Worm (Caenorhabditis elegans): Measurements from ENCODE around the gene F09E10.1.

F09E10.1 gene

ce11 chrX:1524559-1524958 is 22.0 kb downstream of the F09E10.1 start (continued):
- TF ChIP-seq nhr-2 (tag; optimal IDR thresholded peaks at IDR 0.05) (no peak), unc-39 (tag; optimal IDR thresholded peaks at IDR 0.05) (no peak)

- TF ChIP-seq mab-5 (tag; optimal IDR thresholded peaks at IDR 0.05) (no peak), lin-32 (GFP tag; optimal IDR thresholded peaks at IDR 0.05) (no peak), mep-1 (tag; optimal IDR thresholded peaks at IDR 0.05) (no peak), nhr-28 (tag; optimal IDR thresholded peaks at IDR 0.05) (no peak)
These were observed 23.1 kb downstream of the F09E10.1 start for ce11 chrX:1525511-1526172.

- no peak for TF ChIP-seq nhr-237 (tag; optimal IDR thresholded peaks at IDR 0.05)
- no peak for TF ChIP-seq lin-13 (tag; optimal IDR thresholded peaks at IDR 0.05)
- TF ChIP-seq blmp-1 (tag; optimal IDR thresholded peaks at IDR 0.05), result no peak
- TF ChIP-seq ham-2 (GFP tag; optimal IDR thresholded peaks at IDR 0.05), result peak; percentile 4
- TF ChIP-seq elt-1 (tag; optimal IDR thresholded peaks at IDR 0.05; ENCODE audit: borderline replicate concordance, insufficient read depth), result peak; percentile 24
These were observed 24.7 kb downstream of the F09E10.1 start for ce11 chrX:1527338-1527737.

ce11 chrX:1528107-1528506 is 25.5 kb downstream of the F09E10.1 start:
- no peak for TF ChIP-seq nhr-237 (tag; optimal IDR thresholded peaks at IDR 0.05)
- TF ChIP-seq tbx-8 (GFP tag; optimal IDR thresholded peaks at IDR 0.05), result no peak
- TF ChIP-seq snpc-4 (tag; optimal IDR thresholded peaks at IDR 0.05), result no peak
- no peak for TF ChIP-seq hlh-1 (tag; optimal IDR thresholded peaks at IDR 0.05)
- no peak for TF ChIP-seq pha-4 (tag; optimal IDR thresholded peaks at IDR 0.05)
- no peak for TF ChIP-seq lin-32 (GFP tag; optimal IDR thresholded peaks at IDR 0.05)
- no peak for TF ChIP-seq nhr-12 (tag; optimal IDR thresholded peaks at IDR 0.05)
- no peak for TF ChIP-seq unc-120 (tag; optimal IDR thresholded peaks at IDR 0.05; ENCODE audit: poor library complexity, severe bottlenecking)
- TF ChIP-seq ceh-83 (GFP tag; optimal IDR thresholded peaks at IDR 0.05), result no peak
- TF ChIP-seq ceh-43 (GFP tag; optimal IDR thresholded peaks at IDR 0.05), result no peak
- TF ChIP-seq lsy-2 (tag; optimal IDR thresholded peaks at IDR 0.05), result no peak
- TF ChIP-seq blmp-1 (tag; optimal IDR thresholded peaks at IDR 0.05), result no peak
- TF ChIP-seq sptf-1 (tag; optimal IDR thresholded peaks at IDR 0.05), result no peak
- TF ChIP-seq lin-13 (tag; optimal IDR thresholded peaks at IDR 0.05), result no peak
- TF ChIP-seq ceh-39 (tag; optimal IDR thresholded peaks at IDR 0.05), result no peak
- no peak for TF ChIP-seq elt-1 (tag; optimal IDR thresholded peaks at IDR 0.05; ENCODE audit: borderline replicate concordance, insufficient read depth)
- TF ChIP-seq mls-2 (tag; optimal IDR thresholded peaks at IDR 0.05), result no peak
- no peak for TF ChIP-seq ztf-11 (tag; optimal IDR thresholded peaks at IDR 0.05)

ce11 chrX:1529013-1529412 is 26.4 kb downstream of the F09E10.1 start:
- no peak for TF ChIP-seq ceh-83 (GFP tag; optimal IDR thresholded peaks at IDR 0.05)
- no peak for TF ChIP-seq ztf-11 (tag; optimal IDR thresholded peaks at IDR 0.05)
- no peak for TF ChIP-seq M03D4.4 (tag; optimal IDR thresholded peaks at IDR 0.05)
- TF ChIP-seq cnd-1 (tag; optimal IDR thresholded peaks at IDR 0.05), result no peak
- TF ChIP-seq lsy-2 (tag; optimal IDR thresholded peaks at IDR 0.05), result no peak
- TF ChIP-seq ham-2 (GFP tag; optimal IDR thresholded peaks at IDR 0.05), result no peak
- TF ChIP-seq nhr-2 (tag; optimal IDR thresholded peaks at IDR 0.05), result peak; percentile 41
- TF ChIP-seq elt-3 (tag; optimal IDR thresholded peaks at IDR 0.05), result no peak
- TF ChIP-seq mep-1 (tag; optimal IDR thresholded peaks at IDR 0.05), result peak; percentile 36
- no peak for TF ChIP-seq nhr-76 (tag; optimal IDR thresholded peaks at IDR 0.05)
- peak; percentile 44 for TF ChIP-seq sptf-1 (tag; optimal IDR thresholded peaks at IDR 0.05)
- no peak for TF ChIP-seq pha-4 (tag; optimal IDR thresholded peaks at IDR 0.05)

ce11 chrX:1535261-1535660 is 32.7 kb downstream of the F09E10.1 start, which contains the start of gene K06A9.3:
Gene K06A9.3 (minus strand): TSS chrX:1535361.
- TF ChIP-seq bed-3 (GFP tag; optimal IDR thresholded peaks at IDR 0.05) (no peak), unc-120 (tag; optimal IDR thresholded peaks at IDR 0.05; ENCODE audit: poor library complexity, severe bottlenecking) (no peak), nhr-12 (tag; optimal IDR thresholded peaks at IDR 0.05) (no peak), nhr-76 (tag; optimal IDR thresholded peaks at IDR 0.05) (no peak), tbx-8 (GFP tag; optimal IDR thresholded peaks at IDR 0.05) (no peak), sem-2 (GFP tag; optimal IDR thresholded peaks at IDR 0.05) (no peak), mab-5 (tag; optimal IDR thresholded peaks at IDR 0.05) (no peak), flh-1 (GFP tag; optimal IDR thresholded peaks at IDR 0.05) (no peak), ceh-39 (tag; optimal IDR thresholded peaks at IDR 0.05) (no peak), blmp-1 (tag; optimal IDR thresholded peaks at IDR 0.05) (no peak), ceh-83 (GFP tag; optimal IDR thresholded peaks at IDR 0.05) (no peak), snpc-4 (tag; optimal IDR thresholded peaks at IDR 0.05) (no peak), sptf-1 (tag; optimal IDR thresholded peaks at IDR 0.05) (no peak), nhr-237 (tag; optimal IDR thresholded peaks at IDR 0.05) (no peak), ham-2 (GFP tag; optimal IDR thresholded peaks at IDR 0.05) (no peak), unc-39 (tag; optimal IDR thresholded peaks at IDR 0.05) (no peak), elt-3 (tag; optimal IDR thresholded peaks at IDR 0.05) (no peak), mep-1 (tag; optimal IDR thresholded peaks at IDR 0.05) (no peak), ztf-11 (tag; optimal IDR thresholded peaks at IDR 0.05) (no peak), hlh-1 (tag; optimal IDR thresholded peaks at IDR 0.05) (no peak)
